Worm (Caenorhabditis elegans) whole organism, L4 larva: ENCODE data around the gene K02C4.3.

Experiments used
- daf-16 ChIP-seq, 3 experiments: sonication (generic microtip); optimal IDR thresholded peaks; 2 replicates each; lab custom pipeline; 2016 to 2017; ENCODE audit warnings: missing genetic modification characterization in 3 of 3, missing genetic modification reagents in 3 of 3, mild to moderate bottlenecking in 2 of 3, missing compliant biosample characterization in 2 of 3, missing biosample characterization in 1 of 3, moderate library complexity in 1 of 3
- fos-1 ChIP-seq: fragments of 150-350 bp; optimal IDR thresholded peaks from 2 replicates; lab custom pipeline; 2014; ENCODE audit warnings: missing biosample characterization, missing genetic modification characterization
- mep-1 ChIP-seq: fragments of 150-350 bp; sonication (generic microtip); optimal IDR thresholded peaks from 3 replicates; lab custom pipeline; 2014; ENCODE audit warnings: missing biosample characterization, missing genetic modification characterization
- nhr-28 ChIP-seq: fragments of 150-350 bp; optimal IDR thresholded peaks from 2 replicates; lab custom pipeline; 2014; ENCODE audit warnings: missing biosample characterization, missing genetic modification characterization
- pha-4 ChIP-seq, 2 experiments: fragments of 150-350 bp in 1 of 2; fragments of 200-800 bp in 1 of 2; sonication (Bioruptor generic) in 1 of 2; IDR thresholded peaks in 1 of 2; optimal IDR thresholded peaks in 1 of 2; 2 replicates each; pipeline versions ENCODE4 v1.3.6 to Lab custom; 2014 to 2022; ENCODE audit warnings: missing genetic modification characterization in 2 of 2, missing genetic modification reagents in 2 of 2, missing biosample characterization in 1 of 2, missing compliant biosample characterization in 1 of 2
- spr-3 ChIP-seq: fragments of 200-800 bp; sonication (Bioruptor generic); optimal IDR thresholded peaks from 2 replicates; lab custom pipeline; 2018; ENCODE audit warnings: mild to moderate bottlenecking, missing genetic modification characterization, missing compliant biosample characterization

- TF ChIP-seq spr-3 (no peak), mep-1 (tag; lab: Kevin White, UChicago) (no peak), pha-4 (GFP tag; IDR thresholded peaks at IDR 0.05; lab: Robert Waterston, UW) (no peak), pha-4 (tag; optimal IDR thresholded peaks at IDR 0.05; lab: Kevin White, UChicago) (no peak), fos-1 (tag; lab: Kevin White, UChicago) (no peak), daf-16 (GFP tag; optimal IDR thresholded peaks at IDR 0.05; lab: Kevin White, UChicago) (no peak), daf-16 (tag; optimal IDR thresholded peaks at IDR 0.05; lab: Kevin White, UChicago) (no peak), nhr-28 (tag; lab: Kevin White, UChicago) (no peak)
Observed at ce11 chrII:8042289-8042688, 44.4 kb downstream of the K02C4.3 start, which contains the start of gene T05H10.1.
